Worm (Caenorhabditis elegans) whole organism, midembryonic: Measurements from ENCODE around the gene clec-5.

Experiments used
- cog-1 ChIP-seq: sonication (generic microtip); optimal IDR thresholded peaks from 2 replicates; lab custom pipeline; 2016; ENCODE audit warnings: missing genetic modification characterization, missing compliant biosample characterization
- flt-1 ChIP-seq: fragments of 200-800 bp; sonication (Bioruptor generic); IDR thresholded peaks from 2 replicates; pipeline ENCODE4 v1.3.6; 2022; ENCODE audit warnings: missing genetic modification characterization, missing compliant biosample characterization
- med-1 ChIP-seq: sonication (generic microtip); optimal IDR thresholded peaks from 2 replicates; lab custom pipeline; 2017; ENCODE audit warnings: missing genetic modification characterization, mild to moderate bottlenecking, missing compliant biosample characterization, antibody characterized with exemption, missing genetic modification reagents; ENCODE audit not compliant: insufficient read depth

DNA sequence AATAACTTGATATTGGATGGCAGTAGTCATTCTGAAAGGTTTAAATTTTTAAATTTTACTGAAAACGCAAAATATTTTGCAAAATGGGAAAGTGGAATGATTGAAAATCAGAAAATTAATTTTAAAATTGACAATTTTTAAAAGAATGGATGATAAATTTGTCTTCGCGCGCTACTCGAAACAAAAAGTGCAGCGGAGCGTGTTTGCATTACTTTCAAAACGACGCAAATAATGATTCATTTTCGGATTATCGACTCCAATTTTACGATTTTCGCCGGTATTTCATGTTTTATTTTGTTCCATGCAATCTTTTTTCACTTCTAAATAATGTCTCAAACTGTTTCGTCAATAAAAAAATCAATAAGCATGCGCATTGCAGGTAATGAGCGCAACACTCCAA is 5.1 kb downstream of the clec-5 start, which contains the start of the genes tost-1 and arx-6:
- TF ChIP-seq flt-1 (GFP tag; lab: Robert Waterston, UW): no peak
- TF ChIP-seq cog-1 (tag; lab: Kevin White, UChicago): no peak
- TF ChIP-seq med-1 (GFP tag; lab: Kevin White, UChicago): no peak
